Fruit fly (Drosophila melanogaster) whole organism, wandering third instar larva: ENCODE measurements around the gene Dad.
A peak's percentile ranks its signal among the peaks of the same experiment; 100 is the strongest.

Experiments
- Abd-B ChIP-seq: fragments of >200 bp; optimal IDR thresholded peaks from 2 replicates; lab custom pipeline; 2017; ENCODE audit warnings: missing biosample characterization, missing genetic modification characterization
- CrebA ChIP-seq: fragments of 200-800 bp; sonication (Bioruptor generic); optimal IDR thresholded peaks from 2 replicates; lab custom pipeline; 2016; ENCODE audit warnings: missing biosample characterization, mild to moderate bottlenecking, missing genetic modification characterization, borderline replicate concordance
- GATAd ChIP-seq: sonication (Bioruptor generic); optimal IDR thresholded peaks from 2 replicates; lab custom pipeline; 2016; ENCODE audit warnings: missing biosample characterization, missing genetic modification characterization
- Myc ChIP-seq: fragments of >200 bp; optimal IDR thresholded peaks from 2 replicates; lab custom pipeline; 2017
- dsf ChIP-seq: sonication (Bioruptor generic); optimal IDR thresholded peaks from 2 replicates; lab custom pipeline; 2016; ENCODE audit warnings: missing biosample characterization, missing genetic modification characterization, borderline replicate concordance
- foxo ChIP-seq, 2 experiments: fragments of 200-800 bp; sonication (Bioruptor generic); optimal IDR thresholded peaks; 2 replicates in 1 of 2; 3 replicates in 1 of 2; lab custom pipeline; 2016 to 2017; ENCODE audit warnings: missing biosample characterization in 2 of 2, missing genetic modification characterization in 2 of 2
- lola ChIP-seq: fragments of >200 bp; optimal IDR thresholded peaks from 2 replicates; lab custom pipeline; 2017; ENCODE audit warnings: missing biosample characterization, missing genetic modification characterization
- pan ChIP-seq: fragments of >200 bp; optimal IDR thresholded peaks from 2 replicates; lab custom pipeline; 2017
- psq ChIP-seq: fragments of 200-800 bp; sonication (Bioruptor generic); optimal IDR thresholded peaks from 3 replicates; lab custom pipeline; 2017; ENCODE audit warnings: missing biosample characterization, mild to moderate bottlenecking, missing genetic modification characterization, moderate library complexity
- sage ChIP-seq: fragments of 200-800 bp; sonication (Bioruptor generic); optimal IDR thresholded peaks from 2 replicates; lab custom pipeline; 2016; ENCODE audit warnings: missing biosample characterization, mild to moderate bottlenecking, missing genetic modification characterization
- sv ChIP-seq: fragments of 200-800 bp; sonication (Bioruptor generic); optimal IDR thresholded peaks from 3 replicates; lab custom pipeline; 2016; ENCODE audit warnings: missing biosample characterization, missing genetic modification characterization
- tai ChIP-seq: sonication (Bioruptor generic); optimal IDR thresholded peaks from 2 replicates; lab custom pipeline; 2016; ENCODE audit warnings: missing biosample characterization, missing genetic modification characterization
- usp ChIP-seq: fragments of >200 bp; optimal IDR thresholded peaks from 2 replicates; lab custom pipeline; 2017; ENCODE audit warnings: missing biosample characterization, missing genetic modification characterization

DNA sequence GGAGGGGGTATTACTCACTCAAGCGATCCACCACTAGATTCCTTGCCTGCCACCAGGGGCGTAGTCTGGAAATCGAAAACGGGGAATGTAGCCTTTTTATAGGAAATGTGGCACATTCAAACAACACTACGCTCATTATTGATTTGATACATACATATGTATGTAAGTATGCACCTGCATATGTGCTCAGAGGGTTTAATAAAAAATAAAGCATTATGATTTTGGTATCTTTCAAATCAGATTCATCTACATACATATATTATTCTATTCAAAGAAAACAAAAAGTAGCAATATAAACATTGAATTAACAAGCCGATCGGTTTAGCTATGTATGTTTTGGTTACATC, 3.1 kb downstream of the Dad start:
- TF ChIP-seq tai (GFP tag; lab: Kevin White, UChicago) (no peak), sv (no peak), GATAd (GFP tag; lab: Kevin White, UChicago) (no peak), pan (no peak), foxo (GFP tag; optimal IDR thresholded peaks at IDR 0.05; lab: Kevin White, UChicago) (peak in 1 of 2 experiments; percentile 38), dsf (no peak), Myc (lab: Kevin White, UChicago) (no peak), psq (GFP tag; lab: Kevin White, UChicago) (no peak), lola (GFP tag; lab: Kevin White, UChicago) (no peak), usp (GFP tag; lab: Kevin White, UChicago) (no peak), sage (no peak), CrebA (no peak), Abd-B (GFP tag; lab: Kevin White, UChicago) (no peak)
